Worm (Caenorhabditis elegans) whole organism, L4 larva: ENCODE results near the gene F59A6.4.
A peak's percentile ranks its signal among the peaks of the same experiment; 100 is the strongest.

ENCODE experiments used
- D1046.2 ChIP-seq: fragments of 200-800 bp; sonication (Bioruptor generic); IDR thresholded peaks from 2 replicates; pipeline ENCODE4 v1.3.6; 2022; ENCODE audit warnings: missing genetic modification characterization, missing compliant biosample characterization
- F10B5.3 ChIP-seq: sonication (generic microtip); optimal IDR thresholded peaks from 2 replicates; lab custom pipeline; 2016; ENCODE audit warnings: mild to moderate bottlenecking, missing genetic modification characterization, missing compliant biosample characterization
- T20F7.1 ChIP-seq: fragments of 200-800 bp; sonication (Bioruptor generic); optimal IDR thresholded peaks from 2 replicates; lab custom pipeline; 2018; ENCODE audit warnings: mild to moderate bottlenecking, missing genetic modification characterization, missing compliant biosample characterization
- T26A8.4 ChIP-seq: fragments of 200-800 bp; sonication (Bioruptor generic); IDR thresholded peaks from 2 replicates; pipeline ENCODE4 v1.3.6; 2022; ENCODE audit warnings: missing genetic modification characterization, missing compliant biosample characterization
- Y75B8A.6 ChIP-seq: fragments of 200-800 bp; sonication (Bioruptor generic); IDR thresholded peaks from 2 replicates; pipeline ENCODE4 v1.3.6; 2022; ENCODE audit warnings: missing genetic modification reagents, missing genetic modification characterization, missing compliant biosample characterization
- ZK546.5 ChIP-seq, 2 experiments: sonication (generic microtip); optimal IDR thresholded peaks; 2 replicates each; lab custom pipeline; 2017; ENCODE audit warnings: missing biosample characterization in 2 of 2, missing genetic modification characterization in 2 of 2
- aha-1 ChIP-seq: fragments of 150-350 bp; peaks from one replicate; lab custom pipeline; 2014; ENCODE audit warnings: missing biosample characterization, missing genetic modification characterization
- ama-1 ChIP-seq: fragments of 150-350 bp; optimal IDR thresholded peaks from 2 replicates; lab custom pipeline; 2014; ENCODE audit warnings: inconsistent platforms, mixed read lengths
- arid-1 ChIP-seq: fragments of 200-800 bp; sonication (Bioruptor generic); conservative IDR thresholded peaks from 2 replicates; pipeline ENCODE4 v1.3.6; 2022; ENCODE audit warnings: missing genetic modification reagents, missing genetic modification characterization, missing compliant biosample characterization
- attf-4 ChIP-seq: sonication (generic microtip); optimal IDR thresholded peaks from 3 replicates; lab custom pipeline; 2017; ENCODE audit warnings: missing biosample characterization, missing genetic modification characterization
- ceh-28 ChIP-seq: fragments of 150-350 bp; optimal IDR thresholded peaks from 2 replicates; lab custom pipeline; 2014; ENCODE audit warnings: missing biosample characterization, missing genetic modification reagents, missing genetic modification characterization
- ces-1 ChIP-seq: fragments of 150-350 bp; sonication (generic microtip); optimal IDR thresholded peaks from 4 replicates; lab custom pipeline; 2014; ENCODE audit warnings: missing biosample characterization, missing genetic modification reagents, missing genetic modification characterization
- cey-2 ChIP-seq: sonication (generic microtip); optimal IDR thresholded peaks from 3 replicates; lab custom pipeline; 2017; ENCODE audit warnings: missing genetic modification characterization, mild to moderate bottlenecking, missing compliant biosample characterization, antibody characterized with exemption, borderline replicate concordance; ENCODE audit not compliant: insufficient read depth
- ctbp-1 ChIP-seq: fragments of 200-800 bp; sonication (Bioruptor generic); IDR thresholded peaks from 2 replicates; pipeline ENCODE4 v1.3.6; 2022; ENCODE audit warnings: missing genetic modification reagents, missing genetic modification characterization, missing compliant biosample characterization
- daf-16 ChIP-seq, 3 experiments: sonication (generic microtip); optimal IDR thresholded peaks; 2 replicates each; lab custom pipeline; 2016 to 2017; ENCODE audit warnings: missing genetic modification characterization in 3 of 3, missing genetic modification reagents in 3 of 3, mild to moderate bottlenecking in 2 of 3, missing compliant biosample characterization in 2 of 3, missing biosample characterization in 1 of 3, moderate library complexity in 1 of 3
- daf-19 ChIP-seq: fragments of 200-800 bp; sonication (Bioruptor generic); conservative IDR thresholded peaks from 2 replicates; pipeline ENCODE4 v1.3.6; 2022; ENCODE audit warnings: missing genetic modification characterization, missing compliant biosample characterization
- dmd-8 ChIP-seq: fragments of 200-800 bp; sonication (Bioruptor generic); IDR thresholded peaks from 2 replicates; pipeline ENCODE4 v1.3.6; 2022; ENCODE audit warnings: missing genetic modification characterization, missing compliant biosample characterization
- dpl-1 ChIP-seq: fragments of 150-350 bp; optimal IDR thresholded peaks from 2 replicates; lab custom pipeline; 2014; ENCODE audit warnings: missing biosample characterization, missing genetic modification reagents, missing genetic modification characterization
- dve-1 ChIP-seq: sonication (generic microtip); optimal IDR thresholded peaks from 2 replicates; lab custom pipeline; 2017; ENCODE audit warnings: antibody characterized with exemption, mild to moderate bottlenecking, missing genetic modification characterization, missing compliant biosample characterization; ENCODE audit not compliant: insufficient read depth
- egl-27 ChIP-seq: sonication (generic microtip); optimal IDR thresholded peaks from 3 replicates; lab custom pipeline; 2017; ENCODE audit warnings: missing biosample characterization, missing genetic modification reagents, missing genetic modification characterization
- egl-43 ChIP-seq: fragments of 200-800 bp; sonication (Bioruptor generic); IDR thresholded peaks from 2 replicates; pipeline ENCODE4 v1.3.6; 2022; ENCODE audit warnings: missing genetic modification reagents, missing genetic modification characterization, missing compliant biosample characterization
- fkh-10 ChIP-seq: fragments of 150-350 bp; optimal IDR thresholded peaks from 2 replicates; lab custom pipeline; 2014; ENCODE audit warnings: missing biosample characterization, missing genetic modification reagents, missing genetic modification characterization
- hlh-30 ChIP-seq: sonication (generic microtip); optimal IDR thresholded peaks from 2 replicates; lab custom pipeline; 2017; ENCODE audit warnings: antibody characterized with exemption, mild to moderate bottlenecking, missing genetic modification characterization, missing compliant biosample characterization; ENCODE audit not compliant: insufficient read depth
- lin-13 ChIP-seq: fragments of 150-350 bp; optimal IDR thresholded peaks from 2 replicates; lab custom pipeline; 2014; ENCODE audit warnings: missing biosample characterization, missing genetic modification reagents, missing genetic modification characterization
- lin-29 ChIP-seq: fragments of 200-800 bp; sonication (Bioruptor generic); IDR thresholded peaks from 2 replicates; pipeline ENCODE4 v1.3.6; 2022; ENCODE audit warnings: missing genetic modification reagents, missing genetic modification characterization, missing compliant biosample characterization
- mdt-29 ChIP-seq: fragments of 200-800 bp; sonication (Bioruptor generic); IDR thresholded peaks from 2 replicates; pipeline ENCODE4 v1.3.6; 2022; ENCODE audit warnings: missing genetic modification reagents, missing genetic modification characterization, missing compliant biosample characterization
- mep-1 ChIP-seq: fragments of 150-350 bp; sonication (generic microtip); optimal IDR thresholded peaks from 3 replicates; lab custom pipeline; 2014; ENCODE audit warnings: missing biosample characterization, missing genetic modification characterization
- mes-2 ChIP-seq: sonication (generic microtip); optimal IDR thresholded peaks from 2 replicates; lab custom pipeline; 2016; ENCODE audit warnings: missing genotype, mild to moderate bottlenecking, missing genetic modification characterization, missing compliant biosample characterization; ENCODE audit not compliant: poor library complexity, severe bottlenecking
- mxl-2 ChIP-seq: fragments of 200-800 bp; sonication (Bioruptor generic); conservative IDR thresholded peaks from 2 replicates; pipeline ENCODE4 v1.3.6; 2022; ENCODE audit warnings: missing genetic modification reagents, missing genetic modification characterization, missing compliant biosample characterization
- nhr-10 ChIP-seq: fragments of 150-350 bp; optimal IDR thresholded peaks from 2 replicates; lab custom pipeline; 2014; ENCODE audit warnings: missing biosample characterization, missing genetic modification characterization
- nhr-102 ChIP-seq: sonication (generic microtip); optimal IDR thresholded peaks from 2 replicates; lab custom pipeline; 2016; ENCODE audit warnings: mild to moderate bottlenecking, missing genetic modification characterization, moderate library complexity, missing compliant biosample characterization
- nhr-28 ChIP-seq: fragments of 150-350 bp; optimal IDR thresholded peaks from 2 replicates; lab custom pipeline; 2014; ENCODE audit warnings: missing biosample characterization, missing genetic modification characterization
- nhr-41 ChIP-seq: fragments of 200-800 bp; sonication (Bioruptor generic); IDR thresholded peaks from 2 replicates; pipeline ENCODE4 v1.3.6; 2022; ENCODE audit warnings: missing genetic modification reagents, missing genetic modification characterization, missing compliant biosample characterization
- nhr-42 ChIP-seq: fragments of 200-800 bp; sonication (Bioruptor generic); IDR thresholded peaks from 2 replicates; pipeline ENCODE4 v1.3.6; 2022; ENCODE audit warnings: missing genetic modification characterization, missing compliant biosample characterization
- nhr-48 ChIP-seq: sonication (generic microtip); optimal IDR thresholded peaks from 2 replicates; lab custom pipeline; 2016; ENCODE audit warnings: mild to moderate bottlenecking, missing genetic modification characterization, missing compliant biosample characterization
- nhr-76 ChIP-seq: fragments of 150-350 bp; optimal IDR thresholded peaks from 2 replicates; lab custom pipeline; 2014; ENCODE audit warnings: missing biosample characterization, missing genetic modification characterization
- nhr-77 ChIP-seq: fragments of 150-350 bp; optimal IDR thresholded peaks from 2 replicates; lab custom pipeline; 2014; ENCODE audit warnings: missing biosample characterization, missing genetic modification characterization
- pha-4 ChIP-seq, 2 experiments: fragments of 150-350 bp in 1 of 2; fragments of 200-800 bp in 1 of 2; sonication (Bioruptor generic) in 1 of 2; IDR thresholded peaks in 1 of 2; optimal IDR thresholded peaks in 1 of 2; 2 replicates each; pipeline versions ENCODE4 v1.3.6 to Lab custom; 2014 to 2022; ENCODE audit warnings: missing genetic modification characterization in 2 of 2, missing genetic modification reagents in 2 of 2, missing biosample characterization in 1 of 2, missing compliant biosample characterization in 1 of 2
- pqm-1 ChIP-seq: sonication (generic microtip); optimal IDR thresholded peaks from 2 replicates; lab custom pipeline; 2017; ENCODE audit warnings: missing biosample characterization, missing genetic modification characterization
- sdz-12 ChIP-seq: fragments of 200-800 bp; sonication (Bioruptor generic); optimal IDR thresholded peaks from 2 replicates; lab custom pipeline; 2018; ENCODE audit warnings: mild to moderate bottlenecking, missing genetic modification characterization, missing compliant biosample characterization
- set-16 ChIP-seq: fragments of 200-800 bp; sonication (Bioruptor generic); IDR thresholded peaks from 2 replicates; pipeline ENCODE4 v1.3.6; 2022; ENCODE audit warnings: missing genetic modification reagents, missing genetic modification characterization, missing compliant biosample characterization
- skn-1 ChIP-seq: fragments of 150-350 bp; optimal IDR thresholded peaks from 2 replicates; lab custom pipeline; 2014; ENCODE audit warnings: missing biosample characterization, missing genetic modification characterization
- snpc-4 ChIP-seq: fragments of 150-350 bp; optimal IDR thresholded peaks from 2 replicates; lab custom pipeline; 2014; ENCODE audit warnings: missing biosample characterization, missing genetic modification characterization
- spr-1 ChIP-seq: sonication (generic microtip); optimal IDR thresholded peaks from 2 replicates; lab custom pipeline; 2016; ENCODE audit warnings: mild to moderate bottlenecking, missing genetic modification characterization, missing compliant biosample characterization
- tag-97 ChIP-seq: fragments of 200-800 bp; sonication (Bioruptor generic); IDR thresholded peaks from 2 replicates; pipeline ENCODE4 v1.3.6; 2022; ENCODE audit warnings: missing genetic modification characterization, missing compliant biosample characterization
- unc-130 ChIP-seq: sonication (generic microtip); optimal IDR thresholded peaks from 2 replicates; lab custom pipeline; 2016; ENCODE audit warnings: missing genetic modification reagents, missing genetic modification characterization, missing compliant biosample characterization
- unc-62 ChIP-seq, 3 experiments: fragments of 150-350 bp in 1 of 3; sonication (generic microtip); optimal IDR thresholded peaks in 2 of 3; peaks in 1 of 3; 1 replicate in 1 of 3; 2 replicates in 2 of 3; lab custom pipeline; 2014 to 2017; ENCODE audit warnings: missing biosample characterization in 3 of 3, missing genetic modification characterization in 3 of 3, missing genetic modification reagents in 3 of 3, missing genotype in 1 of 3
- vab-7 ChIP-seq: fragments of 200-800 bp; sonication (Bioruptor generic); IDR thresholded peaks from 2 replicates; pipeline ENCODE4 v1.3.6; 2022; ENCODE audit warnings: missing genetic modification reagents, missing genetic modification characterization, missing compliant biosample characterization
- zag-1 ChIP-seq: fragments of 150-350 bp; optimal IDR thresholded peaks from 2 replicates; lab custom pipeline; 2014; ENCODE audit warnings: missing biosample characterization, missing genetic modification characterization
- zfp-2 ChIP-seq: sonication (generic microtip); optimal IDR thresholded peaks from 2 replicates; lab custom pipeline; 2016; ENCODE audit warnings: mild to moderate bottlenecking, missing genetic modification characterization, missing compliant biosample characterization
- zip-2 ChIP-seq: fragments of 150-350 bp; optimal IDR thresholded peaks from 2 replicates; lab custom pipeline; 2014; ENCODE audit warnings: missing biosample characterization, missing genetic modification characterization

F59A6.4 gene

ce11 chrII:4955353-4955752 is 49.5 kb upstream of the F59A6.4 start, which contains the start of gene pbs-3 (continued):
- no peak for TF ChIP-seq nhr-48 (tag; lab: Kevin White, UChicago)
- peak in 1 of 2 experiments; percentile 82 for TF ChIP-seq unc-62 (GFP tag; optimal IDR thresholded peaks at IDR 0.05 in 1 of 2; lab: Kevin White, UChicago)
- TF ChIP-seq unc-62 (tag; optimal IDR thresholded peaks at IDR 0.05; lab: Kevin White, UChicago) = no peak
- TF ChIP-seq ctbp-1 (GFP tag; lab: Robert Waterston, UW) = no peak
- TF ChIP-seq attf-4 (tag; lab: Kevin White, UChicago) = no peak
- TF ChIP-seq nhr-28 = peak; percentile 62
- TF ChIP-seq ZK546.5 (tag; optimal IDR thresholded peaks at IDR 0.05; lab: Kevin White, UChicago) = no peak
- no peak for TF ChIP-seq sdz-12 (GFP tag; lab: Kevin White, UChicago)
- no peak for TF ChIP-seq nhr-10
- no peak for TF ChIP-seq tag-97 (GFP tag; lab: Robert Waterston, UW)
- TF ChIP-seq mxl-2 = no peak
- TF ChIP-seq spr-1 = no peak
- no peak for TF ChIP-seq Y75B8A.6
- TF ChIP-seq lin-13 (GFP tag; lab: Kevin White, UChicago) = peak; percentile 58
- no peak for TF ChIP-seq hlh-30
- no peak for TF ChIP-seq zag-1 (tag; lab: Kevin White, UChicago)
- TF ChIP-seq T26A8.4 = no peak
- TF ChIP-seq skn-1 = no peak
- TF ChIP-seq egl-43 (GFP tag; lab: Robert Waterston, UW) = no peak
- no peak for TF ChIP-seq arid-1 (GFP tag; lab: Robert Waterston, UW)
- no peak for TF ChIP-seq nhr-41 (GFP tag; lab: Robert Waterston, UW)
- no peak for TF ChIP-seq nhr-102
- TF ChIP-seq zfp-2 (tag; lab: Kevin White, UChicago) = no peak
- no peak for TF ChIP-seq lin-29 (GFP tag; lab: Robert Waterston, UW)
- no peak for TF ChIP-seq mdt-29 (GFP tag; lab: Robert Waterston, UW)
- peak; percentile 66 for TF ChIP-seq ama-1 (lab: Kevin White, UChicago)
- TF ChIP-seq unc-130 = peak; percentile 83
- TF ChIP-seq nhr-76 (tag; lab: Kevin White, UChicago) = no peak
- no peak for TF ChIP-seq zip-2 (tag; lab: Kevin White, UChicago)
- no peak for TF ChIP-seq daf-19 (GFP tag; lab: Robert Waterston, UW)
- TF ChIP-seq dve-1 (tag; lab: Kevin White, UChicago) = peak; percentile 66
- TF ChIP-seq vab-7 (GFP tag; lab: Robert Waterston, UW) = peak; percentile 54; the same call in 1 of the 2 replicates
- no peak for TF ChIP-seq daf-16 (GFP tag; optimal IDR thresholded peaks at IDR 0.05; lab: Kevin White, UChicago)
- peak; percentile 35 for TF ChIP-seq daf-16 (tag; optimal IDR thresholded peaks at IDR 0.05; lab: Kevin White, UChicago)
- TF ChIP-seq aha-1 (tag; lab: Kevin White, UChicago) = no peak
- TF ChIP-seq egl-27 = no peak
- peak; percentile 95 for TF ChIP-seq mes-2 (tag; lab: Kevin White, UChicago)
- TF ChIP-seq dpl-1 (GFP tag; lab: Kevin White, UChicago) = peak; percentile 67
- TF ChIP-seq ceh-28 (tag; lab: Kevin White, UChicago) = no peak
- no peak for TF ChIP-seq D1046.2 (GFP tag; lab: Robert Waterston, UW)
- no peak for TF ChIP-seq ces-1 (GFP tag; lab: Kevin White, UChicago)
- TF ChIP-seq pqm-1 = no peak
- no peak for TF ChIP-seq T20F7.1 (GFP tag; lab: Kevin White, UChicago)
- no peak for TF ChIP-seq fkh-10
- TF ChIP-seq F10B5.3 (tag; lab: Kevin White, UChicago) = no peak
- peak; percentile 73 for TF ChIP-seq nhr-77 (tag; lab: Kevin White, UChicago)
- no peak for TF ChIP-seq set-16 (GFP tag; lab: Robert Waterston, UW)
- no peak for TF ChIP-seq cey-2 (tag; lab: Kevin White, UChicago)
- TF ChIP-seq mep-1 (tag; lab: Kevin White, UChicago) = peak; percentile 77
- TF ChIP-seq nhr-42 (GFP tag; lab: Robert Waterston, UW) = no peak
- TF ChIP-seq pha-4 (GFP tag; IDR thresholded peaks at IDR 0.05; lab: Robert Waterston, UW) = no peak
- TF ChIP-seq pha-4 (tag; optimal IDR thresholded peaks at IDR 0.05; lab: Kevin White, UChicago) = no peak
- TF ChIP-seq snpc-4 (tag; lab: Kevin White, UChicago) = no peak
- TF ChIP-seq dmd-8 (GFP tag; lab: Robert Waterston, UW) = no peak
